Fruit fly (Drosophila melanogaster) S2 (cell line): ENCODE data around the gene CG8516.

Experiments
- CG8478 ChIP-seq: fragments of >200 bp; optimal IDR thresholded peaks from 2 replicates; lab custom pipeline; 2018
- CTCF ChIP-seq, 2 experiments: fragments of >200 bp; optimal IDR thresholded peaks; 2 replicates each; lab custom pipeline; 2018

Gene CG8516

DNA sequence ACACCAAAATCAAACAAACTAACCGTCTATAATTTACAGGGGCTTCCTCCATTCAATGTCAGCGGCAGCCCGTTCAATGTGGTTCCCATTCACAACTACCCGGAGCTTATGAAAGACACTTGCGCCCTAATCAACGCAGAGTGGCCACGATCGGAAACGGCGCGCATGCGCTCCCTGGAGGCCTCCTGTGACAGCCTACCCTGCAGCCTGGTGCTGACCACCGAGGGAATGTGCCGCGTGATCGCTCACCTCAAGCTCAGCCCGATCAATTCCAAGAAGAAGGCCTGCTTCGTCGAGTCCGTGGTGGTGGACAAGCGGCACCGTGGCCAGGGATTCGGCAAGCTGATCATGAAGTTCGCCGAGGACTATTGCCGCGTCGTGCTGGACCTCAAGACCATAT is 24.2 kb upstream of the CG8516 start, which contains the start of gene MED6:
Gene MED6, minus strand, starts transcription at position 101 of the 400 bp plus-strand sequence.
- TF ChIP-seq CG8478 (lab: Kevin White, UChicago): no peak
- no peak for TF ChIP-seq CTCF (optimal IDR thresholded peaks at IDR 0.05; lab: Kevin White, UChicago)

DNA sequence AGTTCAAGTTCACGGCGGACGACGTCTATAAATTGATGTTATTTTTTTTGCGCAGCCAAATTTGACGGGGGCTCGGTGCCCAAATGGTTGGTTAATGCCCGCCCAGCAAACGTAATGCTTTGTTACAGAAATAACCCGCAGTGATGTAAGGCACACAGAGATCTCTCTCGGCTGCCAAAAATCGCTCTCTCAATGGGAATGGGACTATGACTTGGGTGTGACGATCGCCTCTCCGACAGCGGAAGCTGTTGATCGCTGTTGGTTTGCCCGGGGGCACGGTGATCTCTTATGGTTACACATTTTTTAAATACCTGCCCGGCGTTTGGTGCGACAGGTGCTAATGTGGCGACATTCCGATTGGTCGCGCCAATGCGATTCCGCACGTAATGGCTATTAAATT is 23.0 kb upstream of the CG8516 start:
- TF ChIP-seq CG8478 (lab: Kevin White, UChicago) (no peak), CTCF (optimal IDR thresholded peaks at IDR 0.05; lab: Kevin White, UChicago) (no peak)

DNA sequence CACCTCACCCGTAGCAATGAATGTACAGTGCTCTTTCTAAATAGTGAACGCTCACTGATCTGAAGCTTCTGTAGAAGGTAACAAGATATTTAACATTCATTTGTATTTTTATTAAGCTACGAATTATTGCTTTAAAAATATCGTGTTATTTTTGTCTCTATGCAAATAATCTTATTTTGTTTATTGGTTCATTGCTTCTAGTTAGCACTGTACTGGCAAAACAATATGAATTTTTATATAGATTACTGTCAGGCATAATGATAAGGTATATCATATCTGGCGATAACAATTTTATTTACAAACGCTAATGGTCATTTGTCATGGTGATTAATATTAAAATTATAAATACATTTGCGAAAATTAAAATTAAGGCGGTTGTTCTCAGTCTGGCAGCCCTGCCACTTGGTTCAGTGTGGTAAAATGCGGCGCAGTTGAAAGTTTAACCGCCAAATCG is 21.5 kb upstream of the CG8516 start, which contains the start of gene CG9471:
Gene CG9471, minus strand, starts transcription at position 24 of the 454 bp plus-strand sequence.
- no peak for TF ChIP-seq CTCF (optimal IDR thresholded peaks at IDR 0.05; lab: Kevin White, UChicago)
- TF ChIP-seq CG8478 (lab: Kevin White, UChicago): no peak

DNA sequence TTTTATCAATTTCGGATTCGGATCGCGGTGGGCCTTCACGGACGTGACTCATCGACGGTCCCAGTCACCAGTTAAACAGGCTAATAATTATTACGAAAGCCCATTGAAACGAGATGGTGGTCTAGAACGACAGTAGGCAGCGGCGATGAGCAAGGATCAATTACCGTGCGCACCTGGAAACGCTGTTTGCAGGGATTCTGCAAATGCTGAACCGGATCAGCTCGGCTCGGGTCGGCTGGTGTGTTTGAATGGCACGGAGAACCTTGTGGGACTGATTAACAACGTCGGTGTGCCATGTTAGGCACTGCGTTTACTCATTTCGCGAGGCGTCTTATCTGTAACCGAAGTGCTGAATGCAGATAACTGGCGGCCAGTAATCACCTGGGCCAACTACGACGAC is 18.9 kb upstream of the CG8516 start, which contains the start of gene Whamy:
Gene Whamy, minus strand, starts transcription at position 273 of the 400 bp plus-strand sequence.
- TF ChIP-seq CG8478 (lab: Kevin White, UChicago) (no peak), CTCF (optimal IDR thresholded peaks at IDR 0.05; lab: Kevin White, UChicago) (no peak)

DNA sequence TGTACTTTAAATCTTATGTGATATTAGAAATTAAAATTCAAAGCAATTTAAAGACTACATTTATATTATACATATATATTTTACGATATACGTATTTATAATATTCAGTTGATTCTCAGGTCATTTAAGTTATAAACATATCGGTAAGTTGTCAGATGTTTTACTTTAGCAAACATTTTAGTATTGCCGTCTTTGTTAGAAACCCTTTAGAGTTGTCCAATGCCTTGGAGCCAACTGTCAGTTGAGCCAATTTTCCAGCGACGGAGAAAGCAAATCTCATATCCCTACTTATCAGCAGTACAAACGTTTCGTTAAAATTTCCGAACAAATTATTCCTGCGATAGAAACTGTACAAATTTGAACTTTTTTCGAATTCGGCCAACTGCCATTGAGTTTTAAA is 18.3 kb upstream of the CG8516 start, which contains the start of gene topi:
Gene topi, plus strand, starts transcription at position 301 of the 400 bp plus-strand sequence.
- TF ChIP-seq CTCF (optimal IDR thresholded peaks at IDR 0.05; lab: Kevin White, UChicago) (no peak), CG8478 (lab: Kevin White, UChicago) (no peak)

DNA sequence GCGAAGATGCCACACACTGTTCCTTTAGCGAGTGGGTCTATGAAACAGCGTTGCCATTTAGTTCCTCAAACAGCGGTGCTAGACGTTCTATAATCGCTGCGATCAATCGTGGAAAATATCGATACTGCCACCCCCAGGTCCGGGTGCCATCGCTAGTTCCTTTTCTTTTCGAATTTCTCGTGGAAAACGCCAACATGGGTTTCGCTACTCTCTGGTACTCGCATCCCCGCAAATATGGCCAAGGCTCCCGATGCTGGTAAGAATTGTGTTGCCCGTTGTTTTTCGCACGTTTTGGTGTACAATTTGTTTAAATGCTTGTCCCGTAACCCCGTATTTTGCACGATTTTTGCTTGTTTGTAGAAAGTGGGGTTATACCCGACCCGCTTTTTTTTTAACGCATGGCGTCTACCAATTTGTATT is 15.1 kb upstream of the CG8516 start, which contains the start of gene RpS29:
Gene RpS29, plus strand, starts transcription at position 102 of the 420 bp plus-strand sequence.
- TF ChIP-seq CG8478 (lab: Kevin White, UChicago): no peak
- TF ChIP-seq CTCF (optimal IDR thresholded peaks at IDR 0.05; lab: Kevin White, UChicago): peak; percentile 60 to 70

DNA sequence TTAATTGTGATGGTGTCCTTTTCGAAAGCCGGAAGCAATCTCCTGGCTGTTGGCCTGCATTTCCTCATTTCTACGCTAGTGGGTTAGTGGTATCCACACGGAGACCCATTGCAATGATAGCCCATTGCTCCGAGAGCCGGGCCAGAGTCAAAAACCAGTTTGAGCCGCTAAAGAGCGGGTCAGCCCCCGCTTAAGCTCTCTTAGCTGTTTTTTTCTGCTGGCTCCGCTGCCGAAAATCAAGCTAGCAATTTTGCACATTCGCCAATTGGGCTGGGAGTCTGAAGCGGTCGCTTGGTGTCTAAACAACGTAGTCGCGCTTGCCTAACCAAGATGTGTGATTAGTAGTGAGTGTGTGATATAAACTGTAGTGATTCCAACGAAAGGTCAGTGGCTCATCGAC is 13.3 kb upstream of the CG8516 start, which contains the start of gene CG12947:
Gene CG12947, plus strand, starts transcription at position 301 of the 400 bp plus-strand sequence.
- TF ChIP-seq CG8478 (lab: Kevin White, UChicago) (no peak), CTCF (optimal IDR thresholded peaks at IDR 0.05; lab: Kevin White, UChicago) (no peak)

DNA sequence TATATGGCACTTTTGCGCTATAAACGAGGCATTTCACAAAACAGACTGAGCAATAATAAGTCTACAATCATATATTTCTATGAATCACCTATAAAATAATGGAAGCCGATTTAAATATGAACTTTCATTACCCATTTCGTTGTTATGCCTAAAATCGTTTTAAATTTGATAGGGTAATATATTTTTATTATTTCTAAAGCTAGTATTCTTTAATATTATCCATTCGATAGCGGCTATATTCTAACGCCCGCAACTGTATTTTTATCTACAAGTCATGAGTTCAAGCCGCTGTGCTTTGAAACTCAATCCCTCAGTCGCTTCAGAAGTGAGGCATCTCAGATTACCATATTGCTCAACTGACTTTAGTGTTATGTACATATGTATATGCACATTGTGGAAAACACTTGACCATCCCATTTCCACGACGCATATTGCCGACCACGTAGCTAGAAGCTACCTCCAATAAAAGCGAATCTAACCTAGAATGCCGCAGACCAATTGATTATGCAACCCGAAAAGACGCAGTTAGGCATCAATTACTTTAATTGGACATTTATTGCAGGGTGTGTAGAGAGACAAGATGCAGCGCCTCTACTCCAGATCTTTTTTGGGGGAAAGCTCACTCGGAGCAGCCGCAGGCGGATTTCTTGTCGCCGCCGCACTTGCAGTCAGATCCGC is 9.7 kb upstream of the CG8516 start:
- no peak for TF ChIP-seq CTCF (optimal IDR thresholded peaks at IDR 0.05; lab: Kevin White, UChicago)
- TF ChIP-seq CG8478 (lab: Kevin White, UChicago): no peak

DNA sequence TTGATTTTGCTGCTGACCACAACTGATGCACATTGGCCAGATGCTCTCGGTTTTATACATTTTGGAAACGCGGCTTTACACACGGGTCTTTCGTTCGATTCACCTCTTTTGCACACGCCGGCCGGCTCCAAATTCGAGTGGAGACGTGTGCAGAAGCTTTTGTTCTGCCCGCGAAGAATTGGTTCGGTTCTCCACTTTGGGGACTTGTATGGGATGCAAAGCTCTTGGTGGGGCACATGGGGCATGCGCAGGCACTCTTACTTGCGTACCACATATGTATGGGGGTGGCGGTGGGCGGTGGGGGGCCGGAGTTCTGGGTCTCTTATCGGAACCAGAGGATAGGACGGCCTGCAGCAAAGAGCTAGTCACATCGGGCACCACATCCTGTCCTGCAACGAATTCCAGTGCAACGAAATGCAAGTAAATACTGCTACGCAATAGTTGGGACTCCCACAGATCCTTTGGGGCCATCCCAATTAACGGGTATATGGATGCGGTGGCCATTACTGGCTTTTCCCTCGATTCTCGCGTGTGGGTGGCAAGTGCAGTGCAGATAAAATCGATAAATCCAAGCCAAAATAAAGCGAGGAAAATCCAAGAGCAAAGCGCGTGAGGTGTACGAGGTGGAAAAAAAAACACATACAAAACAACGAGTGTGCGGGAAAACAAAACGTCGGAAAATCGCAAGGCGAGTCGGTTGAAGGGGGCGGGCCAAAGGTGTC is 8.6 kb upstream of the CG8516 start, which contains the start of the genes MtnA and CG8500:
Gene MtnA, minus strand, starts transcription at position 30 of the 722 bp plus-strand sequence.
Gene CG8500, plus strand, starts transcription at position 313 of the 722 bp plus-strand sequence.
- TF ChIP-seq CTCF (optimal IDR thresholded peaks at IDR 0.05; lab: Kevin White, UChicago): no peak
- TF ChIP-seq CG8478 (lab: Kevin White, UChicago): no peak

DNA sequence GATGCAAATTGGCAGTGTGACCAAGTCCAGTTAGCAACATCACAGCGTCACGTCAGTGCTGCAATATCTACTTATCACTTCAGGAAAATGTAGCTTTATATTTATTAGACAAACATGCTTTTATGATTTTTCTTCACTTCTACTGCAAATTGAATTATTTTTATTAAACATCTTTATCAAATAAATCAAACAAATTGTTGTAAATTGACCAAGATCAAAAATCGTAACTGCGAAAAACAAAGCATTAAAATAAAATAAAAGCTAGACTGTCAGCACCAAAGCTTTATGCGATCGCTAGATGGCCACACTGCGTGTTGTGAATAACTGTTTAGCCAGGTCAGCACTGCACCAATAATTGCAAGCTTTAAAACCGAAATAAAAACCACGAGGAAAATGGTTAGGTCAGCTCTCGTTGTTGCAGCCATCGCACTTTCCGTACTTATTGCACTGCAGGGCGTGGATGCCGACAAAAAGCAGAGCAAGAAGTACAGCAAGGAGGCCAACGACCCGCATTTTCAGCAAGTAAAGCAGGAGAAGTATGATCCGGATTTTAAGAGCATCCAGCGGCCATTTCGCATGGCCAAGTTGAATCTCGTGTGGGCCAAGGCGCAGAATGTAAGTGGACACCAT is 1.8 kb upstream of the CG8516 start, which contains the start of the genes CG12945 and CG8507:
Gene CG12945, minus strand, starts transcription at position 45 of the 630 bp plus-strand sequence.
Gene CG8507, plus strand, starts transcription at position 307 of the 630 bp plus-strand sequence.
- TF ChIP-seq CTCF (optimal IDR thresholded peaks at IDR 0.05; lab: Kevin White, UChicago): no peak
- TF ChIP-seq CG8478 (lab: Kevin White, UChicago): no peak

DNA sequence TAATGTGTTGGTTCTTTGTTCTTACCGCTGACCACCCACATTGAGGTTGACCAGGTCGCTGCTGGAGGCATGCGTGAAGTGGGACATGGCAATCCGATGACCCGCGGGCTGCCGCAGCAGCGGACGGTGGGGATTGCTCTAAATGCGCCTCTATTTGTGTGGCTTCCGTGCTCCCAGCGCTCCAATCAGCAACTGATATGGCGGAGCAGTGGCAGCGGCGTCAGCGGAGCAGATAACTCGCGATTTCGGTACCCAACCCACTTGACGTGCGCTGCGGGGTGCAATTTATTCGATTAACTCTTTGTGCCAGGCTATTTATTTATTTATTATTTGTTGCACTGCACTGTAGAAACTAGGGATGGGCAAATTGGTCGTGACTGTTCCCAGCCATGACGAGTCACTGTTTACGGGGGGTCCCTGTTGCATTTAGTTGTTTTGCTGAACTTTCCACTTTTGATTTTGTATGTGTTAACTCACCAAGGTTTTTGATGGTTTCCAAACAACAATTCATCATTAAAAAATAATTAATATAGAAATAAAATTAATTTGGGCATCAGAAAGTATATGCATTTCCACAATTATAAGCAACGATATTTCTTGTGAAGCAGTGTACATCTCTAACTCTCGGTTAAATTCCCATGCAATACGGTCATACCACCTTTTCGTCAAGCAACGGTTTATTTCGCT is 7.7 kb downstream of the CG8516 start, which contains the start of the genes CG9467 and CG8526:
Gene CG9467, minus strand, starts transcription at position 383 of the 687 bp plus-strand sequence.
Gene CG8526, plus strand, starts transcription at position 637 of the 687 bp plus-strand sequence.
- TF ChIP-seq CG8478 (lab: Kevin White, UChicago): no peak
- TF ChIP-seq CTCF (optimal IDR thresholded peaks at IDR 0.05; lab: Kevin White, UChicago): no peak

DNA sequence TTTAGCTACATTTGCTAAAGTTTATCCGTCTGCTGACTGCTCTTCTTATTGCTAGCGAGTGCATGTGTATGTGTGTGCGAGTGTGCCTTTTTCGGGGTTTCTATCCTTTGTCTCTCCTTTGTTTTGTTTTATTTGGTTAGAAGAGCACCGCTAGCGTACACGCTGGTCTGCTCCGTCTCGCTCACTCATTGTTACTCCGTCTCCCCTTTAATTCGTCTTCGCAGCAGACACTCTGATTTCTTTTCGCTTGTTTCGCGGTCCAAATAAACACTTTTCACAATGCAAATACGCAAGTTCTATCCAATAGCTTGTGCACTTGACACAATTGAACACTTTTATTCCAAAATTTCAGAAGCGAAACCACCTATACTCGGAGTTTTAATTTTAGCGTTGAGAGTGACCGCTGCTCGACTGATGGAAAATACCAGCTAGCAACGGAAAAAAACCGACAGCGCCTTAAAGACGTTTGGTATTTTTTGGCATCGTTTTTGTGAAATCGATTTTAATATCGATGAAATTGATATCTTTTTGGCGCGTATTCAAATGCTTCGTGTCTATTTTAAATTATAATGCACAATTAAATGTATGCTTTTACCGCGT is 16.0 kb downstream of the CG8516 start, which contains the start of gene FBXO11:
Gene FBXO11, minus strand, starts transcription at position 423 of the 600 bp plus-strand sequence.
- no peak for TF ChIP-seq CG8478 (lab: Kevin White, UChicago)
- TF ChIP-seq CTCF (optimal IDR thresholded peaks at IDR 0.05; lab: Kevin White, UChicago): no peak

DNA sequence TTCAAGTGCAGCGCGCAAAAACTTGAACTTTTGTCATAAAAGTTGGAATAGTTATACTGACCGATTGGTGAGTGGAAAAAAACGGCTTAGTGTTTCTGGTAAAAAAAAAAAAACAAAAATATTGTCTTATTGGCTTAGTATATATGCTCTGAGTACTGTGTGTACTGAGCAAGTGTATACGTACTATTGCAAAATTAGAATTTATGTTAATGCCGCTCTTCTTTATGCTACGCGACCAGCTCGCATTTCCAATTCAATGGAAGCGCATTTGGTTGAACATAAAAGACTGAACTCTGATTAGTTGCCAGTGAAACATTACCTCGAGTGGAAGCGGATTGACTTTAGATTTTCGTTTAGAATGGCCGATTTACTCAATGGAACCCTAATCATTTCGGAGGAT is 19.4 kb downstream of the CG8516 start, which contains the start of gene CG8534:
Gene CG8534, plus strand, starts transcription at position 301 of the 400 bp plus-strand sequence.
- TF ChIP-seq CTCF (optimal IDR thresholded peaks at IDR 0.05; lab: Kevin White, UChicago): no peak
- no peak for TF ChIP-seq CG8478 (lab: Kevin White, UChicago)
